Fruit fly (Drosophila melanogaster) whole organism, wandering third instar larva: ENCODE results near the gene CG6527.

Source experiments
- Abd-B ChIP-seq: fragments of >200 bp; optimal IDR thresholded peaks from 2 replicates; lab custom pipeline; 2017; ENCODE audit warnings: missing biosample characterization, missing genetic modification characterization
- CG32264 ChIP-seq: fragments of 200-800 bp; sonication (Bioruptor generic); optimal IDR thresholded peaks from 2 replicates; lab custom pipeline; 2016; ENCODE audit warnings: missing biosample characterization, missing genetic modification characterization
- CG9705 ChIP-seq: fragments of 200-800 bp; sonication (Bioruptor generic); optimal IDR thresholded peaks from 2 replicates; lab custom pipeline; 2018; ENCODE audit warnings: missing biosample characterization, mild to moderate bottlenecking, missing genetic modification characterization
- CrebA ChIP-seq: fragments of 200-800 bp; sonication (Bioruptor generic); optimal IDR thresholded peaks from 2 replicates; lab custom pipeline; 2016; ENCODE audit warnings: missing biosample characterization, mild to moderate bottlenecking, missing genetic modification characterization, borderline replicate concordance
- Dfd ChIP-seq: fragments of >200 bp; optimal IDR thresholded peaks from 2 replicates; lab custom pipeline; 2017; ENCODE audit warnings: missing biosample characterization, missing genetic modification characterization
- Dif ChIP-seq: fragments of 200-275, 200-300 bp; sonication (Bioruptor generic); optimal IDR thresholded peaks from 2 replicates; lab custom pipeline; 2018; ENCODE audit warnings: missing biosample characterization, missing genetic modification characterization; ENCODE audit not compliant: partially characterized antibody
- GATAd ChIP-seq: sonication (Bioruptor generic); optimal IDR thresholded peaks from 2 replicates; lab custom pipeline; 2016; ENCODE audit warnings: missing biosample characterization, missing genetic modification characterization
- HLH106 ChIP-seq: fragments of 200-800 bp; optimal IDR thresholded peaks from 3 replicates; lab custom pipeline; 2019; ENCODE audit warnings: missing biosample characterization, mild to moderate bottlenecking, missing genetic modification characterization, moderate library complexity
- Hr78 ChIP-seq: fragments of >200 bp; optimal IDR thresholded peaks from 2 replicates; lab custom pipeline; 2017; ENCODE audit warnings: missing biosample characterization, missing genetic modification characterization
- Hr83 ChIP-seq: fragments of 200-300 bp; sonication (Bioruptor generic); optimal IDR thresholded peaks from 2 replicates; lab custom pipeline; 2016; ENCODE audit warnings: missing biosample characterization, mild to moderate bottlenecking, missing genetic modification characterization, moderate library complexity; ENCODE audit not compliant: poor library complexity, severe bottlenecking
- Mio ChIP-seq: sonication (Bioruptor generic); optimal IDR thresholded peaks from 2 replicates; lab custom pipeline; 2016; ENCODE audit warnings: missing biosample characterization, missing genetic modification characterization
- Myc ChIP-seq: fragments of >200 bp; optimal IDR thresholded peaks from 2 replicates; lab custom pipeline; 2017
- N ChIP-seq: fragments of >200 bp; optimal IDR thresholded peaks from 2 replicates; lab custom pipeline; 2018; ENCODE audit warnings: missing biosample characterization, missing external identifiers, missing genetic modification characterization
- OdsH ChIP-seq: fragments of 200-800 bp; sonication (Bioruptor generic); optimal IDR thresholded peaks from 2 replicates; lab custom pipeline; 2016; ENCODE audit warnings: missing biosample characterization, mild to moderate bottlenecking, missing genetic modification characterization
- Rel ChIP-seq, 2 experiments: fragments of 200-800 bp; sonication (Bioruptor generic) in 1 of 2; optimal IDR thresholded peaks; 2 replicates in 1 of 2; 3 replicates in 1 of 2; lab custom pipeline; 2016 to 2019; ENCODE audit warnings: mild to moderate bottlenecking in 2 of 2, missing biosample characterization in 2 of 2, missing genetic modification characterization in 2 of 2, moderate library complexity in 1 of 2
- Vsx2 ChIP-seq: fragments of 200-300, 225-300 bp; sonication (Bioruptor generic); optimal IDR thresholded peaks from 2 replicates; lab custom pipeline; 2018; ENCODE audit warnings: missing biosample characterization, missing genetic modification characterization; ENCODE audit not compliant: partially characterized antibody
- br ChIP-seq: fragments of 200-800 bp; sonication (Bioruptor generic); optimal IDR thresholded peaks from 2 replicates; lab custom pipeline; 2016; ENCODE audit warnings: missing biosample characterization, missing genetic modification characterization
- brk ChIP-seq: fragments of 200-800 bp; sonication (Bioruptor generic); optimal IDR thresholded peaks from 2 replicates; lab custom pipeline; 2016; ENCODE audit warnings: missing biosample characterization, mild to moderate bottlenecking, missing genetic modification characterization
- dl ChIP-seq, 2 experiments: fragments of 175-275, 200-275 bp in 1 of 2; fragments of 200-275 bp in 1 of 2; sonication (Bioruptor generic); optimal IDR thresholded peaks; lab custom pipeline; 2018; ENCODE audit warnings: mild to moderate bottlenecking in 2 of 2, missing biosample characterization in 2 of 2, missing genetic modification characterization in 2 of 2, moderate library complexity in 2 of 2; ENCODE audit not compliant: partially characterized antibody in 2 of 2, insufficient read depth in 1 of 2
- dmrt93B ChIP-seq: fragments of 200-800 bp; sonication (Bioruptor generic); optimal IDR thresholded peaks from 2 replicates; lab custom pipeline; 2018; ENCODE audit warnings: missing biosample characterization, mild to moderate bottlenecking, missing genetic modification characterization
- ey ChIP-seq: fragments of 200-800 bp; sonication (Bioruptor generic); optimal IDR thresholded peaks from 2 replicates; lab custom pipeline; 2016; ENCODE audit warnings: missing biosample characterization, missing genetic modification characterization
- foxo ChIP-seq, 2 experiments: fragments of 200-800 bp; sonication (Bioruptor generic); optimal IDR thresholded peaks; 2 replicates in 1 of 2; 3 replicates in 1 of 2; lab custom pipeline; 2016 to 2017; ENCODE audit warnings: missing biosample characterization in 2 of 2, missing genetic modification characterization in 2 of 2
- fru ChIP-seq: fragments of 200-800 bp; sonication (Bioruptor generic); optimal IDR thresholded peaks from 3 replicates; lab custom pipeline; 2016; ENCODE audit warnings: missing biosample characterization, mild to moderate bottlenecking, missing genetic modification characterization
- h ChIP-seq: fragments of 200-800 bp; sonication (Bioruptor generic); optimal IDR thresholded peaks from 3 replicates; lab custom pipeline; 2016; ENCODE audit warnings: missing biosample characterization, mild to moderate bottlenecking, missing genetic modification characterization
- jim ChIP-seq: fragments of 175-275, 200-325 bp; sonication (Bioruptor generic); optimal IDR thresholded peaks from 2 replicates; lab custom pipeline; 2016; ENCODE audit warnings: missing biosample characterization, mild to moderate bottlenecking, missing genetic modification characterization
- lola ChIP-seq: fragments of >200 bp; optimal IDR thresholded peaks from 2 replicates; lab custom pipeline; 2017; ENCODE audit warnings: missing biosample characterization, missing genetic modification characterization
- pan ChIP-seq: fragments of >200 bp; optimal IDR thresholded peaks from 2 replicates; lab custom pipeline; 2017
- psq ChIP-seq: fragments of 200-800 bp; sonication (Bioruptor generic); optimal IDR thresholded peaks from 3 replicates; lab custom pipeline; 2017; ENCODE audit warnings: missing biosample characterization, mild to moderate bottlenecking, missing genetic modification characterization, moderate library complexity
- rgr ChIP-seq: fragments of 200-800 bp; sonication (Bioruptor generic); optimal IDR thresholded peaks from 3 replicates; lab custom pipeline; 2016; ENCODE audit warnings: missing biosample characterization, mild to moderate bottlenecking, missing genetic modification characterization
- sage ChIP-seq: fragments of 200-800 bp; sonication (Bioruptor generic); optimal IDR thresholded peaks from 2 replicates; lab custom pipeline; 2016; ENCODE audit warnings: missing biosample characterization, mild to moderate bottlenecking, missing genetic modification characterization
- tai ChIP-seq: sonication (Bioruptor generic); optimal IDR thresholded peaks from 2 replicates; lab custom pipeline; 2016; ENCODE audit warnings: missing biosample characterization, missing genetic modification characterization
- woc ChIP-seq: sonication (Bioruptor generic); optimal IDR thresholded peaks from 2 replicates; lab custom pipeline; 2016; ENCODE audit warnings: missing biosample characterization, mild to moderate bottlenecking, missing genetic modification characterization

The CG6527 gene

DNA sequence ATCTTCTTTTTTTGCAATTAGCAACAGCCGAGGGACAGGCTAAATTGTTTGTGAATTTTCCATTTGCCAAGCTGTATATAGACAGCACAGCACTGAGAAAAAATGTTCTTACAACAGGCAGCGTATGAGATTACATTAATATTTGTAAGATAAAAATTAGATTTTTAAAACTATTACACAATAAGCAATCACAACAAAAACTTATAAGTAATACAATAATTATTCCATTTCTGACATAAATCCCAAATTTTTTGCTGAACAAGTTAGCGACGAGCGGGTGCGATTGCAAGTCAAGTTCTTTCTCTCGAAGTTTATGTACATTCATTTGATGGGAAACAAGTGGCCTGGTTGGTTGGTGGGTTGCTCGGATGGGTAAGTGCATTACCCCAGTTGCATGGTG, 13.9 kb downstream of the CG6527 start:
- TF ChIP-seq Vsx2, result no peak
- peak; percentile 5 for TF ChIP-seq h (GFP tag; lab: Kevin White, UChicago)
- TF ChIP-seq foxo (GFP tag; optimal IDR thresholded peaks at IDR 0.05; lab: Kevin White, UChicago), result peak in 1 of 2 experiments; percentile 1
- no peak for TF ChIP-seq Abd-B (GFP tag; lab: Kevin White, UChicago)
- peak; percentile 22 for TF ChIP-seq fru (GFP tag; lab: Kevin White, UChicago)
- TF ChIP-seq HLH106, result peak; percentile 21

DNA sequence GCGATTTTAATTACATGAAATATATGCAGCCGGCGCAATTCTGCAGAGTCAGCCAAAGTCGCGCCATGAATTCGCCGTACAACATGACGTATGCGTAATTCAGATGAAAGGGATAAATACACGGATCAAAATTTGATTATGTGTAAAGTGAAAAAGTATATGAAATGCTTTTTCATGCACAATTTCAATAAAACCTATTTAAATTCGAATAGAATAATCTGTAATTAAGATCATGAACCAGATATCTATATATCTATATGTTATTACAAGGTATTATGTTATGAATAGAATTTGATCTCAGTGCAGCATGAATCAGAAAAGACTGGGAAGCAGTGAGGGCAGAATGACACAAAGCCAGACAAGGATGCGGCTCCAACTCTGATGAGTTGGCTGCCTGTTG, 14.5 kb downstream of the CG6527 start:
- TF ChIP-seq br (GFP tag; lab: Kevin White, UChicago) (no peak), Mio (GFP tag; lab: Kevin White, UChicago) (no peak), Hr78 (GFP tag; lab: Kevin White, UChicago) (no peak), pan (no peak), lola (no peak)

DNA sequence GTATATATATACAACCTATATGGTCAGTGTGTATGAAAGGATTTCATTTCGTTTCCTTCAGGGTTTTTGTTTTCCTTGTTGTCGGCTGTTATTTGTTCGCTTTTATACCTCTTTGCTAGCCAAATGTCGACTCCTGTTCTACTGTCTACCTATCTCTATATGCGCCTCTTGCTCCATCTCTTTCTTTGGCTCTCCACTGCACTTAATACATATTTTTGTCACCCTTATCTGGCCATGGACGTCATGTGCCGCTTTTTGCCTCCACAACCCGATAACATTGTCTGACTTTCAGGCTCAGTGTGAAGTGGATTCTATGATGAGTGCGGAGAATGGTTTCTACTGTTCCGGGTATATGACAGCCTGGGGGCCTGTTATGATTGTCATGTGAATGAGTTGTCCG, 18.0 kb downstream of the CG6527 start:
- no peak for TF ChIP-seq GATAd
- no peak for TF ChIP-seq Abd-B (GFP tag; lab: Kevin White, UChicago)
- TF ChIP-seq Dif (GFP tag; lab: Kevin White, UChicago), result no peak
- TF ChIP-seq CG32264, result no peak
- TF ChIP-seq Hr78 (GFP tag; lab: Kevin White, UChicago), result no peak
- TF ChIP-seq Myc (lab: Kevin White, UChicago), result no peak
- TF ChIP-seq, all 38 proteins: peak for 0

DNA sequence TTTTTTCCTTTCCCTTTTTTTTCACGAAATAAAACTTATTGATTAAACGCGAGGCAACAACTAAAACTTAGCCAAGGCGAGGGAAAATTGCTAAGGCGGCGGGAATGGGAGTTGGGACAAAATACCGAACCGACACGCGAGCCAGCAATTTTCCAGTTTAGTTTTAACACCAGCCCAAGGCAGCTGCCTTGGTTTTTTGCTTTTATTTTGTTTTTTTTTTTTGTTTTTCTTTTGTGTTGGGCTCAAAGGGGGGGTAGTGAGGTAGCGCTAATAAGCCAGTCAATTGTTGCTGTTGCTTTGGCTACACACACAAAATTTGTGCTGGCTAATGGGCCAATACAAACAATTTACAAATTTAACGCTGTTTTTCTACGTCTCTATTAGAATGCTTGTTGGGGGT, 20.6 kb downstream of the CG6527 start:
- TF ChIP-seq rgr (GFP tag; lab: Kevin White, UChicago) (no peak), CG9705 (GFP tag; lab: Kevin White, UChicago) (no peak), Rel (GFP tag; optimal IDR thresholded peaks at IDR 0.05; lab: Kevin White, UChicago) (no peak), Rel (tag; optimal IDR thresholded peaks at IDR 0.05; lab: Kevin White, UChicago) (no peak), ey (GFP tag; lab: Kevin White, UChicago) (no peak), brk (no peak), tai (GFP tag; lab: Kevin White, UChicago) (no peak), h (GFP tag; lab: Kevin White, UChicago) (no peak), woc (GFP tag; lab: Kevin White, UChicago) (no peak), lola (no peak), GATAd (no peak), Myc (lab: Kevin White, UChicago) (no peak), fru (GFP tag; lab: Kevin White, UChicago) (no peak), CG32264 (no peak)

DNA sequence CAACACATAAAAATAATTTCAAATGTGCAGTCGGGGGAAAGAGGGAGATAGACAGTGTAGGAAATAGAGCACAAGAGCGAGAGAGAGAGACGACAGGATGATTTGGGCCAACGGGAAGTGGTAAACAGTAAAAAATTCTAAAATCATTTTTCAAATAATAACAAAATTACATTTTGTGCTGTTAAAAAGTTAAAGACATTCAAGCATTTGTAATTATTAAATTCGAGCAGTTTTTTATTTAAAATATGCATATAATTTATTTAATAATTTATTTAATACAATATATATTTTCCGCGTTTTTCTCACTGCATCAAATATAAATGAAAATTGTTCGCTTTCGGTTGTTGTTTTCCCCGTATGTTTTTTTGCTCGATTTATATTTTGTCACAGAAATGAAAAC, 22.6 kb downstream of the CG6527 start:
- no peak for TF ChIP-seq jim (GFP tag; lab: Kevin White, UChicago)
- no peak for TF ChIP-seq pan
- no peak for TF ChIP-seq Mio (GFP tag; lab: Kevin White, UChicago)
- TF ChIP-seq br (GFP tag; lab: Kevin White, UChicago), result no peak

dm6 chr3L:10535105-10535504, 23.8 kb downstream of the CG6527 start:
- peak; percentile 76 for TF ChIP-seq psq
- TF ChIP-seq OdsH, result no peak
- TF ChIP-seq woc (GFP tag; lab: Kevin White, UChicago), result no peak

dm6 chr3L:10533878-10534277, 25.0 kb downstream of the CG6527 start:
- TF ChIP-seq dmrt93B (GFP tag; lab: Kevin White, UChicago) (no peak), brk (peak; percentile 6), br (GFP tag; lab: Kevin White, UChicago) (no peak)

DNA sequence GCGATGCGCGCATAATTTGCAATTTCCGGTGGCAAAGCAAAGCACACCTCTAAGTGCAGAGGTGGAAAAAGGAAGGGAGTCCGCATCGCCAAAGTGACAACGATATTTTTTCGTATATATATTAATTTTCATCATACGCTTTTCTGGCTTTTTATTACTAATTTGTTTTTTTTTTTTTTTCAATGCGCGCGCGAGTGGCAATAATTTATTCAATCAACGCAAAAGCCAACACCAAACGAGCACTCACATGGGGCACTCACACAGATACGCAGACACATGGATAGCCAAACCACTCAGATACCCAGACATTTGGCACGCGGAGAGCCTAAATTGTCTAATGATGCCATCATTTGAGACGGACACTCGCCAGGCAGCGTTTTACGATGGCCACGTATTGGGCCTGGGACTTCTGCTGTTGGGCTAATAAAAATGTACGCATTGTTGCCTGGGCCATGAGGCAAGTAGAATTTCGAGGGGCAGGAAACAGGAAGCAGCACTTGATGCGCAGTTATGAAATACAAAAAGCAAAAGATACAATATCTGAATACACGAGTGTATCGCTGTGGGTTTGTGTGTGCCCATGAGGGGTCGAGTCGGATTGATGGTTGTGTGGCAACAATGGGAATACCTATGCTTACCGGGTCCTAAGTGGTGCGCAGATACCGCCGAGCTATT, 26.8 kb downstream of the CG6527 start:
- TF ChIP-seq woc (GFP tag; lab: Kevin White, UChicago) (no peak), Hr83 (GFP tag; lab: Kevin White, UChicago) (no peak), CG9705 (GFP tag; lab: Kevin White, UChicago) (no peak), Vsx2 (no peak), Rel (GFP tag; optimal IDR thresholded peaks at IDR 0.05; lab: Kevin White, UChicago) (no peak), Rel (tag; optimal IDR thresholded peaks at IDR 0.05; lab: Kevin White, UChicago) (no peak), Dfd (no peak), dl (GFP tag; optimal IDR thresholded peaks at IDR 0.05; lab: Kevin White, UChicago; ENCODE audit: insufficient read depth in 1 of 2, partially characterized antibody in 2 of 2) (no peak), rgr (GFP tag; lab: Kevin White, UChicago) (no peak), sage (no peak), brk (no peak), N (GFP tag; lab: Kevin White, UChicago) (no peak), CrebA (GFP tag; lab: Kevin White, UChicago) (no peak), OdsH (no peak), CG32264 (no peak)
